Worm (Caenorhabditis elegans) whole organism, L3 larva: ENCODE measurements around the gene B0416.10.

ENCODE experiments used
- R02D3.7 ChIP-seq: fragments of 150-350 bp; optimal IDR thresholded peaks from 2 replicates; lab custom pipeline; 2014; ENCODE audit warnings: missing biosample characterization, missing genetic modification characterization
- ZK546.5 ChIP-seq: sonication (generic microtip); optimal IDR thresholded peaks from 2 replicates; lab custom pipeline; 2017; ENCODE audit warnings: missing biosample characterization, missing genetic modification characterization
- aly-2 ChIP-seq: fragments of 150-350 bp; optimal IDR thresholded peaks from 2 replicates; lab custom pipeline; 2014; ENCODE audit warnings: missing biosample characterization, missing genetic modification characterization
- ceh-16 ChIP-seq: sonication (generic microtip); optimal IDR thresholded peaks from 2 replicates; lab custom pipeline; 2017; ENCODE audit warnings: missing biosample characterization, missing genetic modification characterization
- daf-12 ChIP-seq: fragments of 150-350 bp; optimal IDR thresholded peaks from 2 replicates; lab custom pipeline; 2014; ENCODE audit warnings: missing biosample characterization, missing genetic modification reagents, missing genetic modification characterization
- elt-1 ChIP-seq: fragments of 150-350 bp; optimal IDR thresholded peaks from 2 replicates; lab custom pipeline; 2014; ENCODE audit warnings: missing biosample characterization, missing genetic modification characterization
- elt-2 ChIP-seq: sonication (generic microtip); optimal IDR thresholded peaks from 2 replicates; lab custom pipeline; 2016; ENCODE audit warnings: missing genetic modification reagents, mild to moderate bottlenecking, missing genetic modification characterization, missing compliant biosample characterization
- elt-3 ChIP-seq, 3 experiments: fragments of 150-350 bp in 1 of 3; sonication (generic microtip) in 2 of 3; optimal IDR thresholded peaks; 2 replicates in 2 of 3; 4 replicates in 1 of 3; lab custom pipeline; 2014 to 2017; ENCODE audit warnings: missing biosample characterization in 3 of 3, missing genetic modification characterization in 3 of 3
- eor-1 ChIP-seq, 2 experiments: fragments of 150-350 bp; optimal IDR thresholded peaks; 2 replicates each; lab custom pipeline; 2014 to 2018; ENCODE audit warnings: missing biosample characterization in 2 of 2, missing genetic modification characterization in 2 of 2
- fkh-2 ChIP-seq: fragments of 150-350 bp; optimal IDR thresholded peaks from 2 replicates; lab custom pipeline; 2014; ENCODE audit warnings: missing biosample characterization, missing genetic modification reagents, missing genetic modification characterization
- fos-1 ChIP-seq: fragments of 150-350 bp; optimal IDR thresholded peaks from 2 replicates; lab custom pipeline; 2014; ENCODE audit warnings: missing biosample characterization, missing genetic modification characterization
- lin-15B ChIP-seq: fragments of 150-350 bp; optimal IDR thresholded peaks from 2 replicates; lab custom pipeline; 2014; ENCODE audit warnings: missing biosample characterization, missing genetic modification characterization
- lsy-12 ChIP-seq: sonication (generic microtip); optimal IDR thresholded peaks from 2 replicates; lab custom pipeline; 2016; ENCODE audit warnings: mild to moderate bottlenecking, missing genetic modification characterization, missing compliant biosample characterization
- mdl-1 ChIP-seq: fragments of 150-350 bp; optimal IDR thresholded peaks from 2 replicates; lab custom pipeline; 2014; ENCODE audit warnings: missing biosample characterization, missing genetic modification characterization
- mml-1 ChIP-seq: fragments of 150-350 bp; sonication (generic microtip); optimal IDR thresholded peaks from 3 replicates; lab custom pipeline; 2014; ENCODE audit warnings: missing biosample characterization, missing genetic modification characterization
- nfya-1 ChIP-seq: sonication (generic microtip); optimal IDR thresholded peaks from 2 replicates; lab custom pipeline; 2017; ENCODE audit warnings: missing genetic modification characterization, mild to moderate bottlenecking, missing compliant biosample characterization, antibody characterized with exemption, moderate library complexity; ENCODE audit not compliant: insufficient read depth
- nhr-23 ChIP-seq: fragments of 150-350 bp; optimal IDR thresholded peaks from 2 replicates; lab custom pipeline; 2014; ENCODE audit warnings: missing biosample characterization, missing genetic modification reagents, missing genetic modification characterization
- nhr-237 ChIP-seq: fragments of 150-350 bp; optimal IDR thresholded peaks from 2 replicates; lab custom pipeline; 2014; ENCODE audit warnings: missing biosample characterization, missing genetic modification characterization
- nhr-25 ChIP-seq: sonication (generic microtip); optimal IDR thresholded peaks from 2 replicates; lab custom pipeline; 2017; ENCODE audit warnings: missing biosample characterization, missing genetic modification characterization
- nhr-28 ChIP-seq: fragments of 150-350 bp; optimal IDR thresholded peaks from 2 replicates; lab custom pipeline; 2014; ENCODE audit warnings: missing biosample characterization, missing genetic modification characterization
- nhr-43 ChIP-seq: sonication (generic microtip); optimal IDR thresholded peaks from 2 replicates; lab custom pipeline; 2016; ENCODE audit warnings: mild to moderate bottlenecking, missing genetic modification characterization, missing compliant biosample characterization; ENCODE audit not compliant: poor library complexity, severe bottlenecking
- nhr-67 ChIP-seq: fragments of 150-350 bp; optimal IDR thresholded peaks from 2 replicates; lab custom pipeline; 2014; ENCODE audit warnings: missing biosample characterization, missing genetic modification characterization
- pha-4 ChIP-seq: fragments of 150-350 bp; optimal IDR thresholded peaks from 2 replicates; lab custom pipeline; 2014; ENCODE audit warnings: missing biosample characterization, missing genetic modification reagents, missing genetic modification characterization
- pqm-1 ChIP-seq: fragments of 150-350 bp; optimal IDR thresholded peaks from 2 replicates; lab custom pipeline; 2017; ENCODE audit warnings: missing biosample characterization, missing genetic modification characterization, inconsistent platforms
- sea-2 ChIP-seq: fragments of 150-350 bp; sonication (generic microtip); optimal IDR thresholded peaks from 4 replicates; lab custom pipeline; 2014; ENCODE audit warnings: missing biosample characterization, missing genetic modification reagents, missing genetic modification characterization
- skn-1 ChIP-seq: fragments of 150-350 bp; optimal IDR thresholded peaks from 2 replicates; lab custom pipeline; 2014; ENCODE audit warnings: missing biosample characterization, missing genetic modification characterization
- snpc-4 ChIP-seq: fragments of 150-350 bp; optimal IDR thresholded peaks from 2 replicates; lab custom pipeline; 2014; ENCODE audit warnings: missing biosample characterization, missing genetic modification characterization
- tbx-2 ChIP-seq: sonication (generic microtip); optimal IDR thresholded peaks from 2 replicates; lab custom pipeline; 2016; ENCODE audit warnings: mild to moderate bottlenecking, missing genetic modification characterization, missing compliant biosample characterization
- unc-39 ChIP-seq: sonication (generic microtip); optimal IDR thresholded peaks from 4 replicates; lab custom pipeline; 2017; ENCODE audit warnings: missing biosample characterization, missing genetic modification characterization
- unc-62 ChIP-seq: fragments of 150-350 bp; sonication (generic microtip); optimal IDR thresholded peaks from 4 replicates; lab custom pipeline; 2014; ENCODE audit warnings: missing biosample characterization, missing genetic modification reagents, missing genetic modification characterization
- ztf-11 ChIP-seq: fragments of 150-350 bp; optimal IDR thresholded peaks from 2 replicates; lab custom pipeline; 2014; ENCODE audit warnings: missing biosample characterization, missing genetic modification characterization
- ztf-4 ChIP-seq: fragments of 150-350 bp; optimal IDR thresholded peaks from 2 replicates; lab custom pipeline; 2014; ENCODE audit warnings: missing biosample characterization, missing genetic modification characterization

The B0416.10 gene

ce11 chrX:9297834-9298233 is 23.4 kb upstream of the B0416.10 start, which contains the start of gene B0416.7:
Gene B0416.7, minus strand, starts transcription at chrX:9297934.
- TF ChIP-seq mml-1 (tag; lab: Kevin White, UChicago) (no peak), unc-62 (GFP tag; lab: Kevin White, UChicago) (no peak), elt-2 (tag; lab: Kevin White, UChicago) (no peak), daf-12 (tag; lab: Kevin White, UChicago) (no peak), pqm-1 (tag; lab: Kevin White, UChicago) (no peak), ceh-16 (tag; lab: Kevin White, UChicago) (no peak)

ce11 chrX:9296591-9296990 is 22.1 kb upstream of the B0416.10 start, which contains the start of gene gly-13:
Gene gly-13, minus strand, starts transcription at chrX:9296622.
- TF ChIP-seq lsy-12 = no peak
- peak; percentile 19 for TF ChIP-seq elt-2 (tag; lab: Kevin White, UChicago)
- no peak for TF ChIP-seq ZK546.5 (tag; lab: Kevin White, UChicago)
- TF ChIP-seq mdl-1 (tag; lab: Kevin White, UChicago) = no peak
- no peak for TF ChIP-seq elt-3 (tag; optimal IDR thresholded peaks at IDR 0.05; lab: Kevin White, UChicago)
- no peak for TF ChIP-seq skn-1 (tag; lab: Kevin White, UChicago)
- TF ChIP-seq unc-62 (GFP tag; lab: Kevin White, UChicago) = no peak
- TF ChIP-seq nhr-23 (tag; lab: Kevin White, UChicago) = peak; percentile 19
- TF ChIP-seq snpc-4 = no peak
- peak; percentile 8 for TF ChIP-seq nfya-1

- TF ChIP-seq nhr-23 (tag; lab: Kevin White, UChicago) = no peak
- TF ChIP-seq elt-2 (tag; lab: Kevin White, UChicago) = peak; percentile 71
- peak; percentile 59 for TF ChIP-seq pqm-1 (tag; lab: Kevin White, UChicago)
- no peak for TF ChIP-seq nhr-237 (tag; lab: Kevin White, UChicago)
Observed at ce11 chrX:9295471-9295870, 21.0 kb upstream of the B0416.10 start.

ce11 chrX:9291345-9291744 is 16.9 kb upstream of the B0416.10 start, which contains the start of gene B0416.3:
Gene B0416.3, plus strand, starts transcription at chrX:9291645.
- TF ChIP-seq nhr-28 (tag; lab: Kevin White, UChicago) (no peak), fos-1 (tag; lab: Kevin White, UChicago) (no peak), nhr-67 (tag; lab: Kevin White, UChicago) (no peak), elt-3 (tag; optimal IDR thresholded peaks at IDR 0.05; lab: Kevin White, UChicago) (no peak), ztf-11 (tag; lab: Kevin White, UChicago) (no peak), nhr-43 (tag; lab: Kevin White, UChicago) (no peak), mdl-1 (tag; lab: Kevin White, UChicago) (no peak), daf-12 (tag; lab: Kevin White, UChicago) (no peak), elt-1 (no peak), eor-1 (tag; optimal IDR thresholded peaks at IDR 0.05; lab: Kevin White, UChicago) (no peak), ZK546.5 (tag; lab: Kevin White, UChicago) (no peak), lin-15B (tag; lab: Kevin White, UChicago) (no peak), nhr-25 (no peak), snpc-4 (no peak), fkh-2 (no peak)

- TF ChIP-seq R02D3.7 (tag; lab: Kevin White, UChicago) = no peak
Observed at ce11 chrX:9283026-9283425, 8.6 kb upstream of the B0416.10 start, which contains the start of gene B0416.11. Gene B0416.11, minus strand, starts transcription at chrX:9283126.

- TF ChIP-seq R02D3.7 (tag; lab: Kevin White, UChicago) (no peak), nhr-23 (tag; lab: Kevin White, UChicago) (no peak), nhr-43 (tag; lab: Kevin White, UChicago) (no peak), ZK546.5 (tag; lab: Kevin White, UChicago) (no peak), pha-4 (tag; lab: Kevin White, UChicago) (no peak), unc-39 (tag; lab: Kevin White, UChicago) (no peak), mml-1 (tag; lab: Kevin White, UChicago) (no peak), lin-15B (tag; lab: Kevin White, UChicago) (no peak), aly-2 (tag; lab: Kevin White, UChicago) (no peak), elt-2 (tag; lab: Kevin White, UChicago) (no peak), snpc-4 (no peak), ztf-4 (tag; lab: Kevin White, UChicago) (no peak), nhr-237 (tag; lab: Kevin White, UChicago) (no peak), tbx-2 (tag; lab: Kevin White, UChicago) (no peak), sea-2 (GFP tag; lab: Kevin White, UChicago) (no peak)
Observed at ce11 chrX:9278653-9279052, 4.2 kb upstream of the B0416.10 start, which contains the start of gene B0416.4. Gene B0416.4, plus strand, starts transcription at chrX:9278953.
